Fruit fly (Drosophila melanogaster) whole organism, embryonic: ENCODE measurements around the gene cue.

ENCODE experiments used
- Asciz ChIP-seq: fragments of 200-800 bp; sonication (Bioruptor generic); optimal IDR thresholded peaks from 2 replicates; lab custom pipeline; 2017; ENCODE audit warnings: missing biosample characterization, mild to moderate bottlenecking, missing genetic modification characterization, missing genetic modification reagents
- CG10431 ChIP-seq: fragments of 200-800 bp; sonication (Bioruptor generic); optimal IDR thresholded peaks from 3 replicates; lab custom pipeline; 2018; ENCODE audit warnings: missing biosample characterization, mild to moderate bottlenecking, missing genetic modification characterization
- CG11247 ChIP-seq: fragments of 200-800 bp; sonication (Bioruptor generic); IDR thresholded peaks from 2 replicates; pipeline ENCODE4 v1.3.6; 2022; ENCODE audit warnings: missing biosample characterization, missing genetic modification characterization
- CG11504 ChIP-seq: fragments of 200-800 bp; sonication (Bioruptor generic); optimal IDR thresholded peaks from 3 replicates; lab custom pipeline; 2019; ENCODE audit warnings: missing biosample characterization, mild to moderate bottlenecking, missing genetic modification characterization, moderate library complexity
- CG11560 ChIP-seq: fragments of 200-800 bp; sonication (Bioruptor generic); IDR thresholded peaks from 3 replicates; pipeline ENCODE4 v1.3.6; 2022; ENCODE audit warnings: missing biosample characterization, missing genetic modification characterization
- CG1233 ChIP-seq: fragments of 200-800 bp; sonication (Bioruptor generic); optimal IDR thresholded peaks from 4 replicates; lab custom pipeline; 2018; ENCODE audit warnings: missing biosample characterization, mild to moderate bottlenecking, missing genetic modification characterization
- CG14050 ChIP-seq: fragments of 200-800 bp; sonication (Bioruptor generic); IDR thresholded peaks from 3 replicates; pipeline ENCODE4 v1.3.6; 2022; ENCODE audit warnings: missing biosample characterization, missing genetic modification characterization
- CG15073 ChIP-seq: fragments of 200-800 bp; sonication (Bioruptor generic); optimal IDR thresholded peaks from 2 replicates; lab custom pipeline; 2016; ENCODE audit warnings: missing biosample characterization, missing genetic modification characterization
- CG2116 ChIP-seq: fragments of 200-800 bp; sonication (Bioruptor generic); optimal IDR thresholded peaks from 3 replicates; lab custom pipeline; 2018; ENCODE audit warnings: missing biosample characterization, mild to moderate bottlenecking, missing genetic modification characterization
- CG2712 ChIP-seq: fragments of 200-800 bp; optimal IDR thresholded peaks from 3 replicates; lab custom pipeline; 2019; ENCODE audit warnings: missing biosample characterization, mild to moderate bottlenecking, missing genetic modification characterization, moderate library complexity
- CG3163 ChIP-seq: fragments of 200-800 bp; sonication (Bioruptor generic); optimal IDR thresholded peaks from 3 replicates; lab custom pipeline; 2016; ENCODE audit warnings: missing biosample characterization, missing genetic modification characterization
- CG3407 ChIP-seq: fragments of 200-800 bp; sonication (Bioruptor generic); optimal IDR thresholded peaks from 2 replicates; lab custom pipeline; 2018; ENCODE audit warnings: missing biosample characterization, mild to moderate bottlenecking, missing genetic modification characterization
- CG3726 ChIP-seq: fragments of 200-800 bp; sonication (Bioruptor generic); IDR thresholded peaks from 3 replicates; pipeline ENCODE4, ENCODE4 v1.3.6; 2022; ENCODE audit warnings: missing biosample characterization, missing genetic modification characterization
- CG3847 ChIP-seq: fragments of 200-800 bp; sonication (Bioruptor generic); IDR thresholded peaks from 2 replicates; pipeline ENCODE4 v1.3.6; 2022; ENCODE audit warnings: missing biosample characterization, missing genetic modification characterization
- CG8281 ChIP-seq: fragments of 200-800 bp; sonication (Bioruptor generic); optimal IDR thresholded peaks from 2 replicates; lab custom pipeline; 2018; ENCODE audit warnings: missing biosample characterization, mild to moderate bottlenecking, missing genetic modification characterization, moderate library complexity
- CG8388 ChIP-seq: fragments of 200-800 bp; sonication (Bioruptor generic); optimal IDR thresholded peaks from 2 replicates; lab custom pipeline; 2019; ENCODE audit warnings: missing biosample characterization, mild to moderate bottlenecking, missing genetic modification characterization, moderate library complexity
- CG8478 ChIP-seq: fragments of >200 bp; optimal IDR thresholded peaks from 2 replicates; lab custom pipeline; 2018
- CG8765 ChIP-seq: fragments of 200-800 bp; sonication (Bioruptor generic); IDR thresholded peaks from 2 replicates; pipeline ENCODE4 v1.3.6; 2022; ENCODE audit warnings: missing biosample characterization, missing genetic modification characterization
- CG8944 ChIP-seq: fragments of 200-800 bp; sonication (Bioruptor generic); optimal IDR thresholded peaks from 3 replicates; lab custom pipeline; 2016; ENCODE audit warnings: missing biosample characterization, missing genetic modification characterization
- CG9727 ChIP-seq: fragments of 200-800 bp; sonication (Bioruptor generic); optimal IDR thresholded peaks from 3 replicates; lab custom pipeline; 2017; ENCODE audit warnings: missing biosample characterization, mild to moderate bottlenecking, missing genetic modification characterization
- CG9817 ChIP-seq: fragments of 200-800 bp; sonication (Bioruptor generic); optimal IDR thresholded peaks from 2 replicates; lab custom pipeline; 2018; ENCODE audit warnings: missing biosample characterization, mild to moderate bottlenecking, missing genetic modification characterization, moderate library complexity
- CTCF ChIP-seq: fragments of 200-800 bp; sonication (Bioruptor generic); optimal IDR thresholded peaks from 2 replicates; lab custom pipeline; 2017; ENCODE audit warnings: missing biosample characterization, mild to moderate bottlenecking, missing genetic modification characterization, moderate library complexity
- Deaf1 ChIP-seq: fragments of 200-800 bp; optimal IDR thresholded peaks from 3 replicates; lab custom pipeline; 2019; ENCODE audit warnings: missing biosample characterization, mild to moderate bottlenecking, missing genetic modification characterization, moderate library complexity
- Dek ChIP-seq: fragments of 200-800 bp; sonication (Bioruptor generic); optimal IDR thresholded peaks from 3 replicates; lab custom pipeline; 2019; ENCODE audit warnings: missing biosample characterization, mild to moderate bottlenecking, missing genetic modification characterization, moderate library complexity
- Dp ChIP-seq: fragments of 200-800 bp; sonication (Bioruptor generic); optimal IDR thresholded peaks from 2 replicates; lab custom pipeline; 2018; ENCODE audit warnings: missing biosample characterization, mild to moderate bottlenecking, missing genetic modification characterization, moderate library complexity
- E2f1 ChIP-seq: fragments of 200-800 bp; sonication (Bioruptor generic); IDR thresholded peaks from 2 replicates; pipeline ENCODE4 v1.3.6; 2022; ENCODE audit warnings: missing biosample characterization, missing genetic modification characterization
- H15 ChIP-seq: fragments of 200-800 bp; sonication (Bioruptor generic); IDR thresholded peaks from 3 replicates; pipeline ENCODE4 v1.3.6; 2022; ENCODE audit warnings: missing biosample characterization, missing genetic modification characterization
- HLH54F ChIP-seq: fragments of 200-800 bp; sonication (Bioruptor generic); optimal IDR thresholded peaks from 3 replicates; lab custom pipeline; 2016; ENCODE audit warnings: missing biosample characterization, missing genetic modification characterization
- Lim3 ChIP-seq: fragments of 200-800 bp; sonication (Bioruptor generic); IDR thresholded peaks from 2 replicates; pipeline ENCODE4 v1.3.6; 2022; ENCODE audit warnings: missing biosample characterization, missing genetic modification characterization
- MESR4 ChIP-seq: fragments of 200-800 bp; sonication (Bioruptor generic); optimal IDR thresholded peaks from 2 replicates; lab custom pipeline; 2018; ENCODE audit warnings: missing biosample characterization, mild to moderate bottlenecking, missing genetic modification characterization, moderate library complexity
- Meics ChIP-seq: fragments of 200-800 bp; sonication (Bioruptor generic); optimal IDR thresholded peaks from 2 replicates; lab custom pipeline; 2017; ENCODE audit warnings: missing biosample characterization, mild to moderate bottlenecking, missing genetic modification characterization
- Myb ChIP-seq: fragments of 200-800 bp; sonication (Bioruptor generic); optimal IDR thresholded peaks from 2 replicates; lab custom pipeline; 2016; ENCODE audit warnings: missing biosample characterization, missing genetic modification characterization
- Opbp ChIP-seq: fragments of 200-800 bp; sonication (Bioruptor generic); IDR thresholded peaks from 3 replicates; pipeline ENCODE4 v1.3.6; 2022; ENCODE audit warnings: missing biosample characterization, missing genetic modification characterization; ENCODE audit not compliant: partially characterized antibody
- Ssrp ChIP-seq: fragments of 200-800 bp; sonication (Bioruptor generic); optimal IDR thresholded peaks from 2 replicates; lab custom pipeline; 2018; ENCODE audit warnings: missing biosample characterization, mild to moderate bottlenecking, missing genetic modification characterization, moderate library complexity
- bsh ChIP-seq, 2 experiments: fragments of 200-800 bp; sonication (Bioruptor generic); optimal IDR thresholded peaks; 2 replicates each; lab custom pipeline; 2017 to 2018; ENCODE audit warnings: mild to moderate bottlenecking in 2 of 2, missing biosample characterization in 2 of 2, missing genetic modification characterization in 2 of 2, moderate library complexity in 1 of 2
- cg ChIP-seq: fragments of 200-800 bp; sonication (Bioruptor generic); optimal IDR thresholded peaks from 3 replicates; lab custom pipeline; 2019; ENCODE audit warnings: missing biosample characterization, mild to moderate bottlenecking, missing genetic modification characterization, moderate library complexity
- da ChIP-seq: fragments of 200-800 bp; sonication (Bioruptor generic); optimal IDR thresholded peaks from 2 replicates; lab custom pipeline; 2016; ENCODE audit warnings: missing biosample characterization, missing genetic modification characterization
- disco-r ChIP-seq: fragments of 200-800 bp; sonication (Bioruptor generic); optimal IDR thresholded peaks from 2 replicates; lab custom pipeline; 2016; ENCODE audit warnings: missing biosample characterization, missing genetic modification characterization
- gcm ChIP-seq: fragments of 200-800 bp; sonication (Bioruptor generic); optimal IDR thresholded peaks from 2 replicates; lab custom pipeline; 2019; ENCODE audit warnings: missing biosample characterization, mild to moderate bottlenecking, missing genetic modification characterization, moderate library complexity
- gt ChIP-seq: fragments of 200-800 bp; sonication (Bioruptor generic); IDR thresholded peaks from 2 replicates; pipeline ENCODE4 v1.3.6; 2022; ENCODE audit warnings: missing biosample characterization, missing genetic modification characterization
- lab ChIP-seq: fragments of 200-800 bp; sonication (Bioruptor generic); optimal IDR thresholded peaks from 3 replicates; lab custom pipeline; 2017; ENCODE audit warnings: missing biosample characterization, missing genetic modification characterization, mild to moderate bottlenecking, moderate library complexity, missing genetic modification reagents
- mld ChIP-seq: fragments of 200-800 bp; sonication (Bioruptor generic); IDR thresholded peaks from 3 replicates; pipeline ENCODE4 v1.3.6; 2022; ENCODE audit warnings: missing biosample characterization, missing genetic modification characterization; ENCODE audit not compliant: partially characterized antibody
- prd ChIP-seq, 3 experiments: fragments of >200 bp in 2 of 3; fragments of 200-800 bp in 1 of 3; sonication (Bioruptor generic) in 1 of 3; optimal IDR thresholded peaks in 2 of 3; IDR thresholded peaks in 1 of 3; 2 replicates in 2 of 3; 3 replicates in 1 of 3; pipeline versions ENCODE4 v1.3.6 to Lab custom; 2017 to 2022; ENCODE audit warnings: missing biosample characterization in 1 of 3, missing genetic modification characterization in 1 of 3
- sc ChIP-seq, 3 experiments: fragments of >200 bp in 2 of 3; fragments of 200-800 bp in 1 of 3; sonication (Bioruptor generic) in 1 of 3; optimal IDR thresholded peaks; 2 replicates in 2 of 3; 3 replicates in 1 of 3; lab custom pipeline; 2017; ENCODE audit warnings: mild to moderate bottlenecking in 1 of 3, missing biosample characterization in 1 of 3, missing genetic modification characterization in 1 of 3, missing genetic modification reagents in 1 of 3
- scrt ChIP-seq: fragments of 200-800 bp; sonication (Bioruptor generic); optimal IDR thresholded peaks from 2 replicates; lab custom pipeline; 2018; ENCODE audit warnings: missing biosample characterization, mild to moderate bottlenecking, missing genetic modification characterization, moderate library complexity
- sens ChIP-seq: fragments of 200-800 bp; sonication (Bioruptor generic); peaks from one replicate; lab custom pipeline; 2016; ENCODE audit warnings: missing biosample characterization, missing genetic modification characterization
- so ChIP-seq: fragments of 200-800 bp; sonication (Bioruptor generic); IDR thresholded peaks from 3 replicates; pipeline ENCODE4 v1.3.6; 2022; ENCODE audit warnings: missing biosample characterization, missing genetic modification characterization
- tna ChIP-seq: fragments of 200-800 bp; sonication (Bioruptor generic); IDR thresholded peaks from 2 replicates; pipeline ENCODE4 v1.3.6; 2022; ENCODE audit warnings: missing biosample characterization, missing genetic modification characterization; ENCODE audit not compliant: partially characterized antibody
- zen ChIP-seq: fragments of 200-800 bp; sonication (Bioruptor generic); optimal IDR thresholded peaks from 3 replicates; lab custom pipeline; 2018; ENCODE audit warnings: missing biosample characterization, mild to moderate bottlenecking, missing genetic modification characterization, moderate library complexity

The cue gene

DNA sequence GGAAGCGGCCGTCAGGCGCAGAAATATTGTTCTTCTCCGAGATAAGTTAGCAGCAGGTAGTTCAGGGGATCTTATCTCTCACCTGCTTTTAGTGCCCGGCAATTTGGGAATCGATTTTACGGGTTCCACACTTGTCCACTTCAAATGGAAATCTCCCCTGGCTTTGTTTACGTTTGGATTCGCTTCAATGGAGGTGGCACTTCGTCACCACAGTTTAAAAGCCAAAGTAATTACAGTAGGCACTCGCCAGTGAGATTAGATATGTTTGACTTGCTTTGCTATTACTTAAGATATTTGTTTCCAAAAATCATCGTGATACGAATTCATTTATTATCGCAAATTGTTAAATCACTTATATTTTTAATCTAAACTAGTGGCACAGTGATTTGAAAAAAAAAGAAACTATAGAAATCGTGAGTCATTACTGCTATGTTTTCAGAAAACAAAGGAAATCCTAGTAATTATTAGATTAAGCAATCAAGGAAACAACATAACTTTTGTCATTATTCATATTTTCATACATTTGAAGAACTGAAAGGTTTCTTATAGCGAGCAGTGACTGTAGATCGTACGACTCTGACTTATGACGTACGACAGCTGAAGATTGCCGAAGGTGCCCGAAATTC, 31.4 kb upstream of the cue start (continued):
- peak; percentile 69 for TF ChIP-seq CG9817 (tag; lab: Kevin White, UChicago)
- TF ChIP-seq H15 (GFP tag; lab: Robert Waterston, UW), result no peak
- no peak for TF ChIP-seq tna (GFP tag; lab: Robert Waterston, UW)
- peak; percentile 49 for TF ChIP-seq Deaf1
- TF ChIP-seq sc (optimal IDR thresholded peaks at IDR 0.05; lab: Kevin White, UChicago), result no peak
- no peak for TF ChIP-seq sc (GFP tag; optimal IDR thresholded peaks at IDR 0.05; lab: Kevin White, UChicago)
- TF ChIP-seq Meics (GFP tag; lab: Kevin White, UChicago), result peak; percentile 79
- peak; percentile 55 for TF ChIP-seq CG2712 (tag; lab: Kevin White, UChicago)
- TF ChIP-seq HLH54F (GFP tag; lab: Kevin White, UChicago), result peak; percentile 50
- TF ChIP-seq CG10431 (GFP tag; lab: Kevin White, UChicago), result no peak
- no peak for TF ChIP-seq da (GFP tag; lab: Kevin White, UChicago)
- no peak for TF ChIP-seq CG8944 (GFP tag; lab: Kevin White, UChicago)
- TF ChIP-seq CG11560, result no peak
- no peak for TF ChIP-seq MESR4 (GFP tag; lab: Kevin White, UChicago)
- TF ChIP-seq sens, result peak; percentile 77
- TF ChIP-seq CG3407 (GFP tag; lab: Kevin White, UChicago), result no peak
- TF ChIP-seq Asciz (GFP tag; lab: Kevin White, UChicago), result no peak
- TF ChIP-seq CG11504 (tag; lab: Kevin White, UChicago), result peak; percentile 76
- no peak for TF ChIP-seq mld
- no peak for TF ChIP-seq prd (optimal IDR thresholded peaks at IDR 0.05; lab: Kevin White, UChicago)
- TF ChIP-seq prd (GFP tag; IDR thresholded peaks at IDR 0.05; lab: Robert Waterston, UW), result peak; percentile 51; the same call in 2 of the 3 replicates
- TF ChIP-seq CG11247 (GFP tag; lab: Robert Waterston, UW), result peak; percentile 11; the same call in 1 of the 2 replicates
- TF ChIP-seq gcm (GFP tag; lab: Kevin White, UChicago), result peak; percentile 34
- TF ChIP-seq disco-r (GFP tag; lab: Kevin White, UChicago), result no peak
- peak; percentile 66 for TF ChIP-seq CG1233 (GFP tag; lab: Kevin White, UChicago)
- no peak for TF ChIP-seq Dp (GFP tag; lab: Kevin White, UChicago)
- TF ChIP-seq Opbp (GFP tag; lab: Robert Waterston, UW), result no peak
- no peak for TF ChIP-seq Lim3 (GFP tag; lab: Robert Waterston, UW)
- peak; percentile 44 for TF ChIP-seq Ssrp (tag; lab: Kevin White, UChicago)
- peak; percentile 81 for TF ChIP-seq lab (GFP tag; lab: Kevin White, UChicago)
- peak; percentile 27 for TF ChIP-seq Myb
- TF ChIP-seq bsh (GFP tag; optimal IDR thresholded peaks at IDR 0.05; lab: Kevin White, UChicago), result peak in 1 of 2 experiments; percentile 21
- peak; percentile 20; the same call in 1 of the 2 replicates for TF ChIP-seq CG3847 (GFP tag; lab: Robert Waterston, UW)
- TF ChIP-seq zen (tag; lab: Kevin White, UChicago), result peak; percentile 25
- peak; percentile 73 for TF ChIP-seq CG9727 (GFP tag; lab: Kevin White, UChicago)
- TF ChIP-seq CG8478 (lab: Kevin White, UChicago), result no peak
- TF ChIP-seq so (GFP tag; lab: Robert Waterston, UW), result peak; percentile 59; the same call in 1 of the 3 replicates
- TF ChIP-seq E2f1 (GFP tag; lab: Robert Waterston, UW), result no peak
- TF ChIP-seq CG8281, result peak; percentile 19
- TF ChIP-seq cg (GFP tag; lab: Kevin White, UChicago), result no peak
- TF ChIP-seq CG3726 (GFP tag; lab: Robert Waterston, UW), result no peak
- peak; percentile 50 for TF ChIP-seq scrt
- TF ChIP-seq CG8765 (GFP tag; lab: Robert Waterston, UW), result no peak
- peak; percentile 22 for TF ChIP-seq CG2116
- peak; percentile 70 for TF ChIP-seq Dek (tag; lab: Kevin White, UChicago)
- no peak for TF ChIP-seq CG15073 (GFP tag; lab: Kevin White, UChicago)
- peak; percentile 10 for TF ChIP-seq CG8388 (GFP tag; lab: Kevin White, UChicago)
- TF ChIP-seq CTCF, result no peak
- no peak for TF ChIP-seq gt (GFP tag; lab: Robert Waterston, UW)
- no peak for TF ChIP-seq CG3163 (GFP tag; lab: Kevin White, UChicago)
- TF ChIP-seq CG14050 (GFP tag; lab: Robert Waterston, UW), result no peak; the same call in 2 of the 3 replicates
